Worm (Caenorhabditis elegans) whole organism, late embryonic: Measurements from ENCODE around the gene pod-2.
"Not testable (repeated sequence)": the region's sequence is repeated elsewhere in the genome, so short reads cannot be mapped to it uniquely, and the experiment has no call there.

ENCODE experiments used
- C08G9.2 ChIP-seq: sonication (generic microtip); optimal IDR thresholded peaks from 2 replicates; lab custom pipeline; 2016; ENCODE audit warnings: mild to moderate bottlenecking, missing genetic modification characterization, moderate library complexity, missing compliant biosample characterization
- F13H6.1 ChIP-seq: sonication (generic microtip); optimal IDR thresholded peaks from 2 replicates; lab custom pipeline; 2016; ENCODE audit warnings: missing genetic modification characterization, missing compliant biosample characterization
- ahr-1 ChIP-seq: sonication (generic microtip); optimal IDR thresholded peaks from 2 replicates; lab custom pipeline; 2016; ENCODE audit warnings: missing genetic modification characterization, missing compliant biosample characterization
- ama-1 ChIP-seq: fragments of 150-350 bp; optimal IDR thresholded peaks from 2 replicates; lab custom pipeline; 2014
- ceh-14 ChIP-seq: sonication (generic microtip); optimal IDR thresholded peaks from 2 replicates; lab custom pipeline; 2016; ENCODE audit warnings: missing genotype, missing genetic modification characterization, missing compliant biosample characterization
- ceh-18 ChIP-seq: sonication (generic microtip); optimal IDR thresholded peaks from 2 replicates; lab custom pipeline; 2016; ENCODE audit warnings: missing genetic modification characterization, missing compliant biosample characterization
- ceh-19 ChIP-seq: fragments of 200-800 bp; sonication (Bioruptor generic); optimal IDR thresholded peaks from 2 replicates; lab custom pipeline; 2018; ENCODE audit warnings: mild to moderate bottlenecking, missing genetic modification characterization, missing compliant biosample characterization
- ceh-2 ChIP-seq: sonication (generic microtip); optimal IDR thresholded peaks from 2 replicates; lab custom pipeline; 2016; ENCODE audit warnings: missing genotype, missing genetic modification characterization, missing compliant biosample characterization
- ceh-31 ChIP-seq: sonication (generic microtip); optimal IDR thresholded peaks from 2 replicates; lab custom pipeline; 2016; ENCODE audit warnings: missing genetic modification characterization, missing compliant biosample characterization
- ceh-34 ChIP-seq: sonication (generic microtip); optimal IDR thresholded peaks from 2 replicates; lab custom pipeline; 2016; ENCODE audit warnings: mild to moderate bottlenecking, missing genetic modification characterization, missing compliant biosample characterization
- ceh-45 ChIP-seq: fragments of 200-800 bp; sonication (Bioruptor generic); IDR thresholded peaks from 2 replicates; pipeline ENCODE4 v1.3.6; 2022; ENCODE audit warnings: missing genetic modification reagents, missing genetic modification characterization, missing compliant biosample characterization
- che-1 ChIP-seq: sonication (generic microtip); optimal IDR thresholded peaks from 2 replicates; lab custom pipeline; 2016; ENCODE audit warnings: mild to moderate bottlenecking, missing genetic modification characterization, missing compliant biosample characterization
- dmd-4 ChIP-seq: sonication (generic microtip); optimal IDR thresholded peaks from 2 replicates; lab custom pipeline; 2016; ENCODE audit warnings: borderline replicate concordance, missing genetic modification characterization, missing compliant biosample characterization
- elt-2 ChIP-seq: sonication (generic microtip); optimal IDR thresholded peaks from 2 replicates; lab custom pipeline; 2016; ENCODE audit warnings: missing genetic modification reagents, missing genetic modification characterization, missing compliant biosample characterization
- elt-4 ChIP-seq: sonication (generic microtip); optimal IDR thresholded peaks from 2 replicates; lab custom pipeline; 2016; ENCODE audit warnings: missing genetic modification characterization, missing compliant biosample characterization
- ets-4 ChIP-seq: sonication (generic microtip); optimal IDR thresholded peaks from 2 replicates; lab custom pipeline; 2016; ENCODE audit warnings: missing genetic modification characterization, missing compliant biosample characterization
- fax-1 ChIP-seq: sonication (generic microtip); optimal IDR thresholded peaks from 2 replicates; lab custom pipeline; 2016; ENCODE audit warnings: missing genotype, missing genetic modification characterization, missing compliant biosample characterization
- hlh-15 ChIP-seq: sonication (generic microtip); optimal IDR thresholded peaks from 2 replicates; lab custom pipeline; 2016; ENCODE audit warnings: missing genetic modification characterization, missing compliant biosample characterization
- hlh-6 ChIP-seq: sonication (generic microtip); optimal IDR thresholded peaks from 2 replicates; lab custom pipeline; 2016; ENCODE audit warnings: missing genotype, missing genetic modification characterization, missing compliant biosample characterization
- hlh-8 ChIP-seq: sonication (generic microtip); optimal IDR thresholded peaks from 2 replicates; lab custom pipeline; 2016; ENCODE audit warnings: missing genotype, missing genetic modification characterization, missing compliant biosample characterization
- lim-6 ChIP-seq: sonication (generic microtip); optimal IDR thresholded peaks from 2 replicates; lab custom pipeline; 2016; ENCODE audit warnings: missing genetic modification characterization, missing compliant biosample characterization
- lin-11 ChIP-seq: fragments of 200-800 bp; sonication (Bioruptor generic); optimal IDR thresholded peaks from 2 replicates; lab custom pipeline; 2018; ENCODE audit warnings: mild to moderate bottlenecking, missing genetic modification characterization, missing compliant biosample characterization
- madf-2 ChIP-seq: sonication (generic microtip); optimal IDR thresholded peaks from 2 replicates; lab custom pipeline; 2017; ENCODE audit warnings: missing genetic modification characterization, missing compliant biosample characterization
- mec-3 ChIP-seq: sonication (generic microtip); optimal IDR thresholded peaks from 2 replicates; lab custom pipeline; 2016; ENCODE audit warnings: borderline replicate concordance, missing genetic modification characterization, missing compliant biosample characterization
- npax-4 ChIP-seq: sonication (generic microtip); optimal IDR thresholded peaks from 2 replicates; lab custom pipeline; 2016; ENCODE audit warnings: missing genetic modification characterization, missing compliant biosample characterization
- pag-3 ChIP-seq: sonication (generic microtip); optimal IDR thresholded peaks from 2 replicates; lab custom pipeline; 2016; ENCODE audit warnings: missing compliant biosample characterization, missing genetic modification characterization, borderline replicate concordance
- pat-9 ChIP-seq: fragments of 200-800 bp; sonication (Bioruptor generic); optimal IDR thresholded peaks from 2 replicates; lab custom pipeline; 2018; ENCODE audit warnings: mild to moderate bottlenecking, missing genetic modification characterization, moderate library complexity, missing compliant biosample characterization
- pqm-1 ChIP-seq: sonication (generic microtip); optimal IDR thresholded peaks from 2 replicates; lab custom pipeline; 2016; ENCODE audit warnings: missing genetic modification characterization, missing compliant biosample characterization
- ref-2 ChIP-seq: sonication (generic microtip); optimal IDR thresholded peaks from 2 replicates; lab custom pipeline; 2016; ENCODE audit warnings: missing genetic modification characterization, missing compliant biosample characterization
- rnt-1 ChIP-seq: sonication (generic microtip); optimal IDR thresholded peaks from 2 replicates; lab custom pipeline; 2016; ENCODE audit warnings: missing genetic modification characterization, missing compliant biosample characterization
- sox-2 ChIP-seq: fragments of 200-800 bp; sonication (Bioruptor generic); IDR thresholded peaks from 2 replicates; pipeline ENCODE4 v1.3.6; 2022; ENCODE audit warnings: missing genetic modification reagents, missing genetic modification characterization, missing compliant biosample characterization
- tbx-2 ChIP-seq: sonication (generic microtip); optimal IDR thresholded peaks from 2 replicates; lab custom pipeline; 2016; ENCODE audit warnings: missing genetic modification characterization, missing compliant biosample characterization
- tbx-7 ChIP-seq: sonication (generic microtip); optimal IDR thresholded peaks from 2 replicates; lab custom pipeline; 2016; ENCODE audit warnings: missing genotype, missing genetic modification characterization, missing compliant biosample characterization
- unc-3 ChIP-seq, 2 experiments: fragments of 200-800 bp in 1 of 2; sonication (Bioruptor generic) in 1 of 2; sonication (generic microtip) in 1 of 2; conservative IDR thresholded peaks in 1 of 2; optimal IDR thresholded peaks in 1 of 2; 2 replicates each; pipeline versions ENCODE4 v1.3.6 to Lab custom; 2016 to 2022; ENCODE audit warnings: missing compliant biosample characterization in 2 of 2, missing genetic modification characterization in 2 of 2, missing genetic modification reagents in 1 of 2
- unc-42 ChIP-seq: sonication (generic microtip); optimal IDR thresholded peaks from 2 replicates; lab custom pipeline; 2016; ENCODE audit warnings: missing genotype, missing genetic modification characterization, missing compliant biosample characterization
- zip-5 ChIP-seq: sonication (generic microtip); optimal IDR thresholded peaks from 2 replicates; lab custom pipeline; 2016; ENCODE audit warnings: missing genetic modification characterization, missing compliant biosample characterization

Gene pod-2

DNA sequence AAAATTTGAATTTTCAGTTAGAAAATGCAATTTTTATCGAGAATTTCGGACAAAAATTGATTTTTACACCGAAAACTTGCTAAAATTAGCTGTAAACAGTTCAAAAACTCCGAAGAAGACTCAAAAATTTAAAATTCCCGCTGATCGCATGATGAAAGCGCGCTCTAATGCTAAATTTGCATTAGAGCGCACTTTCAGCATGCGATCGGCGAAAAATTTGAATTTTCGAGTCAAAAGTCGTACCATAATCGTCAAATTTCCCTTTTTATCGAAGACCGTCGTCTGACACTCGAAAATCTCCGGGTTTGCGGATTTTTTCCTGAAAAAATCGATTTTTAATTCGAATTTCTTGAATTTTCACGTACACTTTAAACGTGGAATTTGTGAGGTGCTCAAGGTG, 3.3 kb upstream of the pod-2 start:
- TF ChIP-seq lim-6 (tag; lab: Kevin White, UChicago) (no peak), pat-9 (tag; lab: Kevin White, UChicago) (no peak), ahr-1 (tag; lab: Kevin White, UChicago) (no peak), elt-4 (no peak), che-1 (tag; lab: Kevin White, UChicago) (no peak), ama-1 (no peak), madf-2 (tag; lab: Kevin White, UChicago) (no peak), pag-3 (tag; lab: Kevin White, UChicago) (no peak), zip-5 (tag; lab: Kevin White, UChicago) (no peak), ceh-45 (GFP tag; lab: Robert Waterston, UW) (no peak), hlh-6 (tag; lab: Kevin White, UChicago) (no peak), sox-2 (GFP tag; lab: Robert Waterston, UW) (no peak), ceh-18 (tag; lab: Kevin White, UChicago) (no peak), unc-3 (GFP tag; conservative IDR thresholded peaks at IDR 0.05; lab: Robert Waterston, UW) (no peak), unc-3 (tag; optimal IDR thresholded peaks at IDR 0.05; lab: Kevin White, UChicago) (no peak), hlh-15 (tag; lab: Kevin White, UChicago) (no peak), F13H6.1 (tag; lab: Kevin White, UChicago) (no peak), ceh-19 (GFP tag; lab: Kevin White, UChicago) (no peak), lin-11 (tag; lab: Kevin White, UChicago) (no peak)

- TF ChIP-seq pqm-1 (tag; lab: Kevin White, UChicago) (peak; percentile 64), ceh-34 (tag; lab: Kevin White, UChicago) (peak; percentile 84), ceh-19 (GFP tag; lab: Kevin White, UChicago) (peak; percentile 58), ahr-1 (tag; lab: Kevin White, UChicago) (peak; percentile 44), hlh-6 (tag; lab: Kevin White, UChicago) (peak; percentile 14), unc-3 (GFP tag; conservative IDR thresholded peaks at IDR 0.05; lab: Robert Waterston, UW) (0 out of 2 replicates have a peak, but pooled peaks have one; percentile 26), ref-2 (tag; lab: Kevin White, UChicago) (peak; percentile 93), elt-2 (peak; percentile 48), tbx-2 (tag; lab: Kevin White, UChicago) (peak; percentile 90), ets-4 (tag; lab: Kevin White, UChicago) (peak; percentile 80), ceh-18 (tag; lab: Kevin White, UChicago) (peak; percentile 33), fax-1 (peak; percentile 83), hlh-8 (tag; lab: Kevin White, UChicago) (peak; percentile 78), unc-42 (tag; lab: Kevin White, UChicago) (peak; percentile 23), ceh-31 (tag; lab: Kevin White, UChicago) (peak; percentile 97), F13H6.1 (tag; lab: Kevin White, UChicago) (peak; percentile 66), dmd-4 (peak; percentile 68), lim-6 (tag; lab: Kevin White, UChicago) (peak; percentile 87), ceh-14 (tag; lab: Kevin White, UChicago) (peak; percentile 84), ceh-2 (peak; percentile 80), C08G9.2 (tag; lab: Kevin White, UChicago) (peak; percentile 88), rnt-1 (peak; percentile 80), zip-5 (tag; lab: Kevin White, UChicago) (peak; percentile 47), tbx-7 (peak; percentile 75), mec-3 (tag; lab: Kevin White, UChicago) (peak; percentile 72)
- TF ChIP-seq unc-3 (tag; optimal IDR thresholded peaks at IDR 0.05; lab: Kevin White, UChicago), result not testable (repeated sequence)
Observed at ce11 chrII:1134314-1135108, 2.1 kb upstream of the pod-2 start.

DNA sequence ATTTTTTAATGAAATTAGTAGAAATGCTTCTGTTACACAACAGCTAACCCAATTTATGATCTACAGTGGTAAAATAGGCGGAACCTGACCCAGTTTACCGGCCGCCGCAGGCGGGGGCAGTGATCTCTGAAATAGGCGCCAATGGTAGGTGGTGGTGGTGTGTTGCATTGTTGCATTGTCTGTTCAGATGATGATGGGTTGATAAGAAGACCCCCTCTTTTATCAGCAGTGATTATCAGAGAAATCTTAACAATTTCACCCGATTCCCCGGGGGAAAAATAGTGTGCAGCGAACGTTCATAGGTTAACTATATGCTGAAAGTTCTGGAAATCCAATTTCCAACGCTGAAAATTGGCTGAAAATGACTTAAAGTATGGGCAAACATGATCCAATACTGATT, 2.0 kb downstream of the pod-2 start:
- no peak for TF ChIP-seq npax-4
- no peak for TF ChIP-seq tbx-2 (tag; lab: Kevin White, UChicago)
- TF ChIP-seq elt-2, result peak; percentile 89
